Fruit fly (Drosophila melanogaster): ENCODE results near the gene PGS1.

The PGS1 gene

DNA sequence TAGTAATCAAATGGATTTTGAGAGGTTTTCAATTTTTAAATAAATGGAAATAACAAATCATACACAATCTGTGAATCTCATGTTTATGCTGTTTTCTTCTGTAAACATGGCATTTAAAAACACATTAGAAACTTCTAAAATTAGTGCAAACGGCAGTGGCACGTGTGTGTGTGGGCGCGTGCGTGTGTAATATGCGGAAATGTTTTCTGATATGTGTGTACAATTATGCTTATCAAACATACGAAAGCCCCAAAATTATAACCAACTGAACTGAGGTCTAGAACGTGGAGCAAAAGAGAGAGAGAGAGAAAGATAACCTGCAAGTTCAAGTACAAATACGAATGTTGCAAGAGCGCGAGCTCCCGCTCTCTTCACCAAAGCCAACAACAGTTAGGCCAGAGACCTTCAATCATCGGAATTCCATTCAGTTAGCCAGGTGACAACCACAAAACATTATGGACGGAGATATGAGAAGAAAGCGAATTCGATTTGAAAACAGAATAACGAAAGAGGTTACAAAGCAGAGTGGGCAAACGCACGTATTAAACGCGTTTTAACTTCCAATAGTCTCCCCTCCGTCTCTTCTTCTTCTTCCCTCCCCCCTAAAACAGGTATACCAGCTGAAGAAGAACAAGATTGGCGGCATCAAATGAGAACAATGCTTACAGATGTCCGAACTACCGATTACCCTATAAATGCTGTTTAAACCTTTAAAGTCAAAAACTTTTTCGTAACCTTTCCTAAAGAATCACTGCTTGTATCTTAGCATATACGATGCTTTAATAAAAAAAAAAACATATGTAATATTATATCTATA is 4.6 kb downstream of the PGS1 start (continued):
- TF ChIP-seq onecut (GFP tag; IDR thresholded peaks at IDR 0.05) (peak; percentile 91), dimm (GFP tag; IDR thresholded peaks at IDR 0.05) (peak; percentile 78), Dek (tag; optimal IDR thresholded peaks at IDR 0.05) (peak; percentile 96), CoRest (tag; optimal IDR thresholded peaks at IDR 0.05) (peak; percentile 98), Xbp1 (GFP tag; optimal IDR thresholded peaks at IDR 0.05) (peak; percentile 96), CG4328 (GFP tag; optimal IDR thresholded peaks at IDR 0.05) (peak; percentile 71), cas (GFP tag; IDR thresholded peaks at IDR 0.05) (peak; percentile 94), Mad (GFP tag; optimal IDR thresholded peaks at IDR 0.05) (peak; percentile 88), danr (GFP tag; IDR thresholded peaks at IDR 0.05) (peak; percentile 93), Jarid2 (GFP tag; optimal IDR thresholded peaks at IDR 0.05) (peak; percentile 83), CG17359 (tag; optimal IDR thresholded peaks at IDR 0.05) (peak; percentile 98), Scr (GFP tag; IDR thresholded peaks at IDR 0.05; ENCODE audit: partially characterized antibody) (no peak), CG2199 (GFP tag; IDR thresholded peaks at IDR 0.05) (peak; percentile 80; the same call in 2 of the 3 replicates), ind (GFP tag; optimal IDR thresholded peaks at IDR 0.05) (peak; percentile 96), Pdp1 (GFP tag; optimal IDR thresholded peaks at IDR 0.05) (peak; percentile 64 to 89), croc (GFP tag; conservative IDR thresholded peaks at IDR 0.05) (peak; percentile 92), bab2 (GFP tag; optimal IDR thresholded peaks at IDR 0.05) (peak; percentile 82), Rfx (GFP tag; IDR thresholded peaks at IDR 0.05) (peak; percentile 98), nom (GFP tag; optimal IDR thresholded peaks at IDR 0.05) (peak; percentile 72), exex (tag; optimal IDR thresholded peaks at IDR 0.05) (peak; percentile 81), ham (GFP tag; IDR thresholded peaks at IDR 0.05) (peak; percentile 91), ato (GFP tag; IDR thresholded peaks at IDR 0.05; ENCODE audit: partially characterized antibody) (no peak), CG18262 (tag; optimal IDR thresholded peaks at IDR 0.05) (peak; percentile 97), wek (GFP tag; optimal IDR thresholded peaks at IDR 0.05) (peak; percentile 67), CG33213 (GFP tag; optimal IDR thresholded peaks at IDR 0.05) (peak; percentile 79), E2f2 (GFP tag; IDR thresholded peaks at IDR 0.05) (peak; percentile 81), CG1024 (GFP tag; IDR thresholded peaks at IDR 0.05) (peak; percentile 91), HmgD (GFP tag; optimal IDR thresholded peaks at IDR 0.05) (peak; percentile 4), Dip2 (GFP tag; IDR thresholded peaks at IDR 0.05) (peak; percentile 33; the same call in 1 of the 2 replicates), chif (GFP tag; optimal IDR thresholded peaks at IDR 0.05) (peak; percentile 71 to 82), CrebB (tag; optimal IDR thresholded peaks at IDR 0.05) (peak; percentile 92), CG34422 (GFP tag; IDR thresholded peaks at IDR 0.05) (peak; percentile 96), CG12659 (GFP tag; optimal IDR thresholded peaks at IDR 0.05) (peak; percentile 97), CG14965 (GFP tag; optimal IDR thresholded peaks at IDR 0.05; ENCODE audit: borderline replicate concordance) (peak; percentile 21), az2 (GFP tag; optimal IDR thresholded peaks at IDR 0.05) (peak; percentile 94), CG7271 (tag; optimal IDR thresholded peaks at IDR 0.05) (peak; percentile 82), twi (tag; optimal IDR thresholded peaks at IDR 0.05) (peak; percentile 92), NC2β (GFP tag; optimal IDR thresholded peaks at IDR 0.05) (peak; percentile 77), Optix (GFP tag; IDR thresholded peaks at IDR 0.05) (peak; percentile 82; the same call in 2 of the 3 replicates), Kr (GFP tag; optimal IDR thresholded peaks at IDR 0.05) (no peak), CG7987 (GFP tag; optimal IDR thresholded peaks at IDR 0.05) (peak; percentile 95), CHES-1-like (GFP tag; optimal IDR thresholded peaks at IDR 0.05) (peak; percentile 72), Bgb (GFP tag; IDR thresholded peaks at IDR 0.05; ENCODE audit: partially characterized antibody) (no peak), sob (GFP tag; IDR thresholded peaks at IDR 0.05) (peak; percentile 97), cad (GFP tag; optimal IDR thresholded peaks at IDR 0.05) (no peak), sc (optimal IDR thresholded peaks at IDR 0.05) (no peak), sc (GFP tag; optimal IDR thresholded peaks at IDR 0.05) (peak; percentile 88), toy (GFP tag; IDR thresholded peaks at IDR 0.05) (peak; percentile 93), CG14710 (tag; optimal IDR thresholded peaks at IDR 0.05) (peak; percentile 95)
